Fruit fly (Drosophila melanogaster) whole organism, adult: Measurements from ENCODE around the gene CG42727.

ENCODE experiments used
- CG11617 ChIP-seq: fragments of 200-800 bp; sonication (Bioruptor generic); optimal IDR thresholded peaks from 2 replicates; lab custom pipeline; 2017; ENCODE audit warnings: mild to moderate bottlenecking, missing biosample characterization, missing genetic modification reagents, missing genetic modification characterization
- CG12768 ChIP-seq: fragments of 200-800 bp; sonication (Bioruptor generic); optimal IDR thresholded peaks from 2 replicates; lab custom pipeline; 2017; ENCODE audit warnings: missing biosample characterization, missing genetic modification characterization, mild to moderate bottlenecking, moderate library complexity, missing genetic modification reagents
- CG1620 ChIP-seq: fragments of 200-800 bp; sonication (Bioruptor generic); optimal IDR thresholded peaks from 2 replicates; lab custom pipeline; 2016; ENCODE audit warnings: missing biosample characterization, missing genetic modification characterization
- CG33017 ChIP-seq: fragments of 200-800 bp; sonication (Bioruptor generic); optimal IDR thresholded peaks from 2 replicates; lab custom pipeline; 2018; ENCODE audit warnings: missing biosample characterization, mild to moderate bottlenecking, missing genetic modification characterization, moderate library complexity
- CG5204 ChIP-seq: fragments of 200-800 bp; sonication (Bioruptor generic); optimal IDR thresholded peaks from 2 replicates; lab custom pipeline; 2016; ENCODE audit warnings: missing biosample characterization, missing genetic modification characterization
- CG7101 ChIP-seq: fragments of 200-800 bp; sonication (Bioruptor generic); optimal IDR thresholded peaks from 2 replicates; lab custom pipeline; 2018; ENCODE audit warnings: missing biosample characterization, mild to moderate bottlenecking, missing genetic modification characterization, moderate library complexity
- Clk ChIP-seq: fragments of 200-800 bp; sonication (Bioruptor generic); optimal IDR thresholded peaks from 2 replicates; lab custom pipeline; 2017; ENCODE audit warnings: missing biosample characterization, missing genetic modification characterization
- Mnt ChIP-seq: fragments of 200-800 bp; sonication (Bioruptor generic); optimal IDR thresholded peaks from 2 replicates; lab custom pipeline; 2016; ENCODE audit warnings: missing biosample characterization, mild to moderate bottlenecking, missing genetic modification characterization
- cic ChIP-seq: fragments of 200-800 bp; sonication (Bioruptor generic); optimal IDR thresholded peaks from 2 replicates; lab custom pipeline; 2017; ENCODE audit warnings: missing biosample characterization, mild to moderate bottlenecking, missing genetic modification characterization, moderate library complexity
- tj ChIP-seq: fragments of 200-800 bp; sonication (Bioruptor generic); optimal IDR thresholded peaks from 3 replicates; lab custom pipeline; 2017; ENCODE audit warnings: missing biosample characterization, mild to moderate bottlenecking, missing genetic modification characterization, moderate library complexity

DNA sequence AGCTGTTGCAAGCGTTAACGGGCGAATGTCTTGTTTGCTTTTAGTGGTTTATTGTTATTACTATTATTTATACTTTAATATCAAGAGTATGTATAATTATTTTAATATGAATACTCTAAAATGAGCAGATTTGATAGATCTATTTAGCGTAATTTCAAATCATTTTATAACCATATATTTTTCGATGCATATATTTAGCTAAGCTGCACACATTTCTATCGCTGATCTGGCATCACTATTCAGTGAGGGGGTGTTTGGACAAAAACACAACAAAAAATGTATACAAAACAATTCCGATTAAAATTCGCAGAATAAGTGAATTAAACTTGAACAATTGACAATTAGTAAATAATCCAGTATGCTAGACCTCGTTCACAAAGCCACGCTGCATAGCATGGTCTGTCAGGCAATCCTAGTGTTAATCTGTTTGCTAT lies 3.2 kb downstream of the CG42727 start, which contains the start of the genes Trs33 and Tmtc4:
- TF ChIP-seq CG1620 (GFP tag; lab: Kevin White, UChicago) (peak; percentile 31), cic (GFP tag; lab: Kevin White, UChicago) (peak; percentile 27), CG11617 (GFP tag; lab: Kevin White, UChicago) (peak; percentile 72), Clk (no peak), Mnt (peak; percentile 28), CG5204 (GFP tag; lab: Kevin White, UChicago) (no peak), CG12768 (peak; percentile 30), tj (GFP tag; lab: Kevin White, UChicago) (peak; percentile 40), CG7101 (tag; lab: Kevin White, UChicago) (peak; percentile 72), CG33017 (tag; lab: Kevin White, UChicago) (peak; percentile 38)
